Worm (Caenorhabditis elegans) whole organism, L4 larva: ENCODE measurements around the gene C05A9.2.
A peak's percentile ranks its signal among the peaks of the same experiment; 100 is the strongest.

Experiments used
- F10B5.3 ChIP-seq: sonication (generic microtip); optimal IDR thresholded peaks from 2 replicates; lab custom pipeline; 2016; ENCODE audit warnings: mild to moderate bottlenecking, missing genetic modification characterization, missing compliant biosample characterization
- F26F4.8 ChIP-seq: fragments of 200-800 bp; sonication (Bioruptor generic); conservative IDR thresholded peaks from 2 replicates; pipeline ENCODE4 v1.3.6; 2022; ENCODE audit warnings: missing genetic modification characterization, missing compliant biosample characterization
- F37D6.2 ChIP-seq: sonication (generic microtip); optimal IDR thresholded peaks from 2 replicates; lab custom pipeline; 2016; ENCODE audit warnings: mild to moderate bottlenecking, missing genetic modification characterization, missing compliant biosample characterization
- F49E8.2 ChIP-seq: sonication (generic microtip); optimal IDR thresholded peaks from 2 replicates; lab custom pipeline; 2016; ENCODE audit warnings: missing compliant biosample characterization, mild to moderate bottlenecking, missing genetic modification characterization, borderline replicate concordance
- R02D3.7 ChIP-seq: fragments of 150-350 bp; sonication (generic microtip); optimal IDR thresholded peaks from 3 replicates; lab custom pipeline; 2014; ENCODE audit warnings: missing biosample characterization, missing genetic modification characterization
- Y48G9A.11 ChIP-seq: fragments of 200-800 bp; sonication (Bioruptor generic); IDR thresholded peaks from 2 replicates; pipeline ENCODE4 v1.3.6; 2022; ENCODE audit warnings: missing genetic modification reagents, missing genetic modification characterization, missing compliant biosample characterization
- Y75B8A.6 ChIP-seq: fragments of 200-800 bp; sonication (Bioruptor generic); IDR thresholded peaks from 2 replicates; pipeline ENCODE4 v1.3.6; 2022; ENCODE audit warnings: missing genetic modification reagents, missing genetic modification characterization, missing compliant biosample characterization
- ZK337.2 ChIP-seq: fragments of 200-800 bp; sonication (Bioruptor generic); IDR thresholded peaks from 2 replicates; pipeline ENCODE4 v1.3.6; 2022; ENCODE audit warnings: missing genetic modification reagents, missing genetic modification characterization, missing compliant biosample characterization
- ZK546.5 ChIP-seq, 2 experiments: sonication (generic microtip); optimal IDR thresholded peaks; 2 replicates each; lab custom pipeline; 2017; ENCODE audit warnings: missing biosample characterization in 2 of 2, missing genetic modification characterization in 2 of 2
- aha-1 ChIP-seq: fragments of 150-350 bp; peaks from one replicate; lab custom pipeline; 2014; ENCODE audit warnings: missing biosample characterization, missing genetic modification characterization
- arid-1 ChIP-seq: fragments of 200-800 bp; sonication (Bioruptor generic); conservative IDR thresholded peaks from 2 replicates; pipeline ENCODE4 v1.3.6; 2022; ENCODE audit warnings: missing genetic modification reagents, missing genetic modification characterization, missing compliant biosample characterization
- ceh-32 ChIP-seq: sonication (generic microtip); optimal IDR thresholded peaks from 2 replicates; lab custom pipeline; 2016; ENCODE audit warnings: mild to moderate bottlenecking, missing genetic modification characterization, missing compliant biosample characterization; ENCODE audit not compliant: poor library complexity
- ceh-44 ChIP-seq: fragments of 200-800 bp; sonication (Bioruptor generic); IDR thresholded peaks from 2 replicates; pipeline ENCODE4 v1.3.6; 2022; ENCODE audit warnings: missing genetic modification reagents, missing genetic modification characterization, missing compliant biosample characterization
- ces-1 ChIP-seq: fragments of 150-350 bp; sonication (generic microtip); optimal IDR thresholded peaks from 4 replicates; lab custom pipeline; 2014; ENCODE audit warnings: missing biosample characterization, missing genetic modification reagents, missing genetic modification characterization
- ctbp-1 ChIP-seq: fragments of 200-800 bp; sonication (Bioruptor generic); IDR thresholded peaks from 2 replicates; pipeline ENCODE4 v1.3.6; 2022; ENCODE audit warnings: missing genetic modification reagents, missing genetic modification characterization, missing compliant biosample characterization
- daf-12 ChIP-seq: fragments of 150-350 bp; optimal IDR thresholded peaks from 2 replicates; lab custom pipeline; 2014; ENCODE audit warnings: missing biosample characterization, missing genetic modification reagents, missing genetic modification characterization
- dmd-9 ChIP-seq: fragments of 200-800 bp; sonication (Bioruptor generic); IDR thresholded peaks from 2 replicates; pipeline ENCODE4 v1.3.6; 2022; ENCODE audit warnings: missing genetic modification reagents, missing genetic modification characterization, missing compliant biosample characterization
- dpl-1 ChIP-seq: fragments of 150-350 bp; optimal IDR thresholded peaks from 2 replicates; lab custom pipeline; 2014; ENCODE audit warnings: missing biosample characterization, missing genetic modification reagents, missing genetic modification characterization
- duxl-1 ChIP-seq: sonication (generic microtip); optimal IDR thresholded peaks from 2 replicates; lab custom pipeline; 2016; ENCODE audit warnings: mild to moderate bottlenecking, missing genetic modification characterization, moderate library complexity, missing compliant biosample characterization; ENCODE audit not compliant: poor library complexity
- egl-43 ChIP-seq: fragments of 200-800 bp; sonication (Bioruptor generic); IDR thresholded peaks from 2 replicates; pipeline ENCODE4 v1.3.6; 2022; ENCODE audit warnings: missing genetic modification reagents, missing genetic modification characterization, missing compliant biosample characterization
- jun-1 ChIP-seq: fragments of 150-350 bp; optimal IDR thresholded peaks from 2 replicates; lab custom pipeline; 2014; ENCODE audit warnings: missing biosample characterization, missing genetic modification reagents, missing genetic modification characterization
- lim-7 ChIP-seq: fragments of 200-800 bp; sonication (Bioruptor generic); IDR thresholded peaks from 2 replicates; pipeline ENCODE4 v1.3.6; 2022; ENCODE audit warnings: missing genetic modification characterization, missing compliant biosample characterization
- lin-1 ChIP-seq: fragments of 200-800 bp; sonication (Bioruptor generic); IDR thresholded peaks from 2 replicates; pipeline ENCODE4 v1.3.6; 2022; ENCODE audit warnings: missing genetic modification reagents, missing genetic modification characterization, missing compliant biosample characterization
- lin-15B ChIP-seq: fragments of 150-350 bp; sonication (generic microtip); optimal IDR thresholded peaks from 3 replicates; lab custom pipeline; 2014; ENCODE audit warnings: missing biosample characterization, missing genetic modification characterization
- lin-29 ChIP-seq: fragments of 200-800 bp; sonication (Bioruptor generic); IDR thresholded peaks from 2 replicates; pipeline ENCODE4 v1.3.6; 2022; ENCODE audit warnings: missing genetic modification reagents, missing genetic modification characterization, missing compliant biosample characterization
- lin-39 ChIP-seq: fragments of 150-350 bp; optimal IDR thresholded peaks from 2 replicates; lab custom pipeline; 2014; ENCODE audit warnings: missing biosample characterization, missing genetic modification reagents, missing genetic modification characterization
- lsy-2 ChIP-seq, 2 experiments: fragments of 150-350 bp in 1 of 2; sonication (generic microtip) in 1 of 2; optimal IDR thresholded peaks; 2 replicates each; lab custom pipeline; 2014 to 2017; ENCODE audit warnings: missing biosample characterization in 2 of 2, missing genetic modification characterization in 2 of 2
- madf-9 ChIP-seq: fragments of 200-800 bp; sonication (Bioruptor generic); conservative IDR thresholded peaks from 2 replicates; pipeline ENCODE4 v1.3.6; 2022; ENCODE audit warnings: missing genetic modification reagents, missing genetic modification characterization, missing compliant biosample characterization
- mep-1 ChIP-seq: fragments of 150-350 bp; sonication (generic microtip); optimal IDR thresholded peaks from 3 replicates; lab custom pipeline; 2014; ENCODE audit warnings: missing biosample characterization, missing genetic modification characterization
- mes-2 ChIP-seq: sonication (generic microtip); optimal IDR thresholded peaks from 2 replicates; lab custom pipeline; 2016; ENCODE audit warnings: missing genotype, mild to moderate bottlenecking, missing genetic modification characterization, missing compliant biosample characterization; ENCODE audit not compliant: poor library complexity, severe bottlenecking
- mxl-2 ChIP-seq: fragments of 200-800 bp; sonication (Bioruptor generic); conservative IDR thresholded peaks from 2 replicates; pipeline ENCODE4 v1.3.6; 2022; ENCODE audit warnings: missing genetic modification reagents, missing genetic modification characterization, missing compliant biosample characterization
- nhr-10 ChIP-seq: fragments of 150-350 bp; optimal IDR thresholded peaks from 2 replicates; lab custom pipeline; 2014; ENCODE audit warnings: missing biosample characterization, missing genetic modification characterization
- nhr-102 ChIP-seq: sonication (generic microtip); optimal IDR thresholded peaks from 2 replicates; lab custom pipeline; 2016; ENCODE audit warnings: mild to moderate bottlenecking, missing genetic modification characterization, moderate library complexity, missing compliant biosample characterization
- nhr-237 ChIP-seq: sonication (generic microtip); optimal IDR thresholded peaks from 2 replicates; lab custom pipeline; 2017; ENCODE audit warnings: missing biosample characterization, missing genetic modification characterization
- nhr-28 ChIP-seq: fragments of 150-350 bp; optimal IDR thresholded peaks from 2 replicates; lab custom pipeline; 2014; ENCODE audit warnings: missing biosample characterization, missing genetic modification characterization
- nhr-42 ChIP-seq: fragments of 200-800 bp; sonication (Bioruptor generic); IDR thresholded peaks from 2 replicates; pipeline ENCODE4 v1.3.6; 2022; ENCODE audit warnings: missing genetic modification characterization, missing compliant biosample characterization
- nhr-48 ChIP-seq: sonication (generic microtip); optimal IDR thresholded peaks from 2 replicates; lab custom pipeline; 2016; ENCODE audit warnings: mild to moderate bottlenecking, missing genetic modification characterization, missing compliant biosample characterization
- nhr-6 ChIP-seq: fragments of 150-350 bp; optimal IDR thresholded peaks from 2 replicates; lab custom pipeline; 2014; ENCODE audit warnings: missing biosample characterization, missing genetic modification characterization
- nhr-76 ChIP-seq: fragments of 150-350 bp; optimal IDR thresholded peaks from 2 replicates; lab custom pipeline; 2014; ENCODE audit warnings: missing biosample characterization, missing genetic modification characterization
- nhr-77 ChIP-seq: fragments of 150-350 bp; optimal IDR thresholded peaks from 2 replicates; lab custom pipeline; 2014; ENCODE audit warnings: missing biosample characterization, missing genetic modification characterization
- pha-4 ChIP-seq, 2 experiments: fragments of 150-350 bp in 1 of 2; fragments of 200-800 bp in 1 of 2; sonication (Bioruptor generic) in 1 of 2; IDR thresholded peaks in 1 of 2; optimal IDR thresholded peaks in 1 of 2; 2 replicates each; pipeline versions ENCODE4 v1.3.6 to Lab custom; 2014 to 2022; ENCODE audit warnings: missing genetic modification characterization in 2 of 2, missing genetic modification reagents in 2 of 2, missing biosample characterization in 1 of 2, missing compliant biosample characterization in 1 of 2
- pqm-1 ChIP-seq: sonication (generic microtip); optimal IDR thresholded peaks from 2 replicates; lab custom pipeline; 2017; ENCODE audit warnings: missing biosample characterization, missing genetic modification characterization
- snpc-1.2 ChIP-seq: fragments of 200-800 bp; sonication (Bioruptor generic); IDR thresholded peaks from 2 replicates; pipeline ENCODE4 v1.3.6; 2022; ENCODE audit warnings: missing genetic modification reagents, missing genetic modification characterization, missing compliant biosample characterization
- spr-3 ChIP-seq: fragments of 200-800 bp; sonication (Bioruptor generic); optimal IDR thresholded peaks from 2 replicates; lab custom pipeline; 2018; ENCODE audit warnings: mild to moderate bottlenecking, missing genetic modification characterization, missing compliant biosample characterization
- tra-1 ChIP-seq: fragments of 200-800 bp; sonication (Bioruptor generic); IDR thresholded peaks from 2 replicates; pipeline ENCODE4 v1.3.6; 2022; ENCODE audit warnings: missing genetic modification reagents, missing genetic modification characterization, missing compliant biosample characterization
- unc-130 ChIP-seq: sonication (generic microtip); optimal IDR thresholded peaks from 2 replicates; lab custom pipeline; 2016; ENCODE audit warnings: missing genetic modification reagents, missing genetic modification characterization, missing compliant biosample characterization
- vab-7 ChIP-seq: fragments of 200-800 bp; sonication (Bioruptor generic); IDR thresholded peaks from 2 replicates; pipeline ENCODE4 v1.3.6; 2022; ENCODE audit warnings: missing genetic modification reagents, missing genetic modification characterization, missing compliant biosample characterization
- zag-1 ChIP-seq: fragments of 150-350 bp; optimal IDR thresholded peaks from 2 replicates; lab custom pipeline; 2014; ENCODE audit warnings: missing biosample characterization, missing genetic modification characterization
- zfp-3 ChIP-seq: fragments of 200-800 bp; sonication (Bioruptor generic); conservative IDR thresholded peaks from 2 replicates; pipeline ENCODE4 v1.3.6; 2022; ENCODE audit warnings: missing genetic modification reagents, missing genetic modification characterization, missing compliant biosample characterization
- zip-11 ChIP-seq: fragments of 200-800 bp; sonication (Bioruptor generic); IDR thresholded peaks from 2 replicates; pipeline ENCODE4 v1.3.6; 2022; ENCODE audit warnings: missing genetic modification characterization, missing compliant biosample characterization
- ztf-7 ChIP-seq: fragments of 150-350 bp; optimal IDR thresholded peaks from 2 replicates; lab custom pipeline; 2014; ENCODE audit warnings: missing biosample characterization, missing genetic modification characterization

C05A9.2 gene

ce11 chrX:10821160-10821559 lies 23.3 kb downstream of the C05A9.2 start (continued):
- TF ChIP-seq nhr-237 (tag; lab: Kevin White, UChicago), result no peak
- TF ChIP-seq mep-1 (tag; lab: Kevin White, UChicago), result no peak
- peak; percentile 72 for TF ChIP-seq zfp-3 (GFP tag; lab: Robert Waterston, UW)
- TF ChIP-seq R02D3.7 (tag; lab: Kevin White, UChicago), result no peak
- TF ChIP-seq aha-1 (tag; lab: Kevin White, UChicago), result peak; percentile 97
- no peak for TF ChIP-seq pqm-1 (tag; lab: Kevin White, UChicago)
- no peak; the same call in 1 of the 2 replicates for TF ChIP-seq tra-1 (GFP tag; lab: Robert Waterston, UW)
- TF ChIP-seq madf-9 (GFP tag; lab: Robert Waterston, UW), result peak; percentile 55; the same call in 1 of the 2 replicates
- no peak for TF ChIP-seq nhr-6
- TF ChIP-seq nhr-42 (GFP tag; lab: Robert Waterston, UW), result peak; percentile 75; the same call in 1 of the 2 replicates
- 0 out of 2 replicates have a peak, but pooled peaks have one; percentile 55 for TF ChIP-seq zip-11 (GFP tag; lab: Robert Waterston, UW)
- TF ChIP-seq ztf-7 (tag; lab: Kevin White, UChicago), result no peak
- no peak for TF ChIP-seq nhr-76
- no peak for TF ChIP-seq dpl-1 (GFP tag; lab: Kevin White, UChicago)
- no peak for TF ChIP-seq lin-15B (tag; lab: Kevin White, UChicago)
- TF ChIP-seq F37D6.2 (tag; lab: Kevin White, UChicago), result peak; percentile 47
- TF ChIP-seq snpc-1.2 (GFP tag; lab: Robert Waterston, UW), result peak; percentile 89
- TF ChIP-seq nhr-28, result no peak
- peak; percentile 73 for TF ChIP-seq Y48G9A.11 (GFP tag; lab: Robert Waterston, UW)
- no peak for TF ChIP-seq zag-1 (tag; lab: Kevin White, UChicago)
- TF ChIP-seq dmd-9 (GFP tag; lab: Robert Waterston, UW), result no peak
- peak; percentile 45 for TF ChIP-seq nhr-48 (tag; lab: Kevin White, UChicago)
- TF ChIP-seq nhr-77 (tag; lab: Kevin White, UChicago), result no peak
- peak; percentile 81 for TF ChIP-seq ctbp-1 (GFP tag; lab: Robert Waterston, UW)
- TF ChIP-seq spr-3 (GFP tag; lab: Kevin White, UChicago), result peak; percentile 37
- TF ChIP-seq ceh-32 (tag; lab: Kevin White, UChicago), result no peak
- peak; percentile 77 for TF ChIP-seq F26F4.8 (GFP tag; lab: Robert Waterston, UW)
- no peak for TF ChIP-seq F10B5.3 (tag; lab: Kevin White, UChicago)
- TF ChIP-seq lin-1, result peak; percentile 87
- 0 out of 2 replicates have a peak, but pooled peaks have one; percentile 33 for TF ChIP-seq lin-29
- TF ChIP-seq lin-39 (tag; lab: Kevin White, UChicago), result no peak
- TF ChIP-seq nhr-102 (tag; lab: Kevin White, UChicago), result no peak
- peak; percentile 87; the same call in 1 of the 2 replicates for TF ChIP-seq pha-4 (GFP tag; IDR thresholded peaks at IDR 0.05; lab: Robert Waterston, UW)
- TF ChIP-seq pha-4 (tag; optimal IDR thresholded peaks at IDR 0.05; lab: Kevin White, UChicago), result no peak
- peak; percentile 86 for TF ChIP-seq vab-7 (GFP tag; lab: Robert Waterston, UW)
- TF ChIP-seq nhr-10 (tag; lab: Kevin White, UChicago), result no peak
- TF ChIP-seq lsy-2 (tag; optimal IDR thresholded peaks at IDR 0.05; lab: Kevin White, UChicago), result no peak
- peak; percentile 69 for TF ChIP-seq duxl-1
- TF ChIP-seq Y75B8A.6 (GFP tag; lab: Robert Waterston, UW), result 0 out of 2 replicates have a peak, but pooled peaks have one; percentile 53
- TF ChIP-seq mxl-2 (GFP tag; lab: Robert Waterston, UW), result peak; percentile 52; the same call in 1 of the 2 replicates
- TF ChIP-seq unc-130, result peak; percentile 35
- no peak; the same call in 1 of the 2 replicates for TF ChIP-seq egl-43 (GFP tag; lab: Robert Waterston, UW)
- no peak for TF ChIP-seq F49E8.2 (tag; lab: Kevin White, UChicago)
- peak; percentile 83 for TF ChIP-seq arid-1
- peak; percentile 90 for TF ChIP-seq lim-7
- 0 out of 2 replicates have a peak, but pooled peaks have one; percentile 54 for TF ChIP-seq ZK337.2 (GFP tag; lab: Robert Waterston, UW)
- TF ChIP-seq ces-1, result no peak
- TF ChIP-seq daf-12 (tag; lab: Kevin White, UChicago), result no peak
- no peak for TF ChIP-seq ZK546.5 (tag; optimal IDR thresholded peaks at IDR 0.05; lab: Kevin White, UChicago)
- no peak for TF ChIP-seq jun-1 (tag; lab: Kevin White, UChicago)
- no peak for TF ChIP-seq mes-2 (tag; lab: Kevin White, UChicago)
- peak; percentile 72 for TF ChIP-seq ceh-44 (GFP tag; lab: Robert Waterston, UW)
